Fruit fly (Drosophila melanogaster) whole organism, pupa: Measurements from ENCODE around the gene Krn.
A peak's percentile ranks its signal among the peaks of the same experiment; 100 is the strongest.

Source experiments
- CG10348 ChIP-seq: fragments of 200-800 bp; sonication (Bioruptor generic); IDR thresholded peaks from 2 replicates; pipeline ENCODE4 v1.3.6; 2022; ENCODE audit warnings: missing biosample characterization, missing genetic modification characterization
- CG12605 ChIP-seq: fragments of 200-800 bp; sonication (Bioruptor generic); IDR thresholded peaks from 2 replicates; pipeline ENCODE4 v1.3.6; 2022; ENCODE audit warnings: missing biosample characterization, missing genetic modification characterization
- CG13204 ChIP-seq: fragments of 200-800 bp; sonication (Bioruptor generic); optimal IDR thresholded peaks from 2 replicates; lab custom pipeline; 2018; ENCODE audit warnings: missing biosample characterization, mild to moderate bottlenecking, missing genetic modification characterization, moderate library complexity
- CG14655 ChIP-seq: fragments of 200-800 bp; sonication (Bioruptor generic); optimal IDR thresholded peaks from 3 replicates; lab custom pipeline; 2017; ENCODE audit warnings: mild to moderate bottlenecking, missing biosample characterization, missing genetic modification reagents, missing genetic modification characterization
- CG15710 ChIP-seq: fragments of 200-800 bp; sonication (Bioruptor generic); optimal IDR thresholded peaks from 2 replicates; lab custom pipeline; 2018; ENCODE audit warnings: missing biosample characterization, mild to moderate bottlenecking, missing genetic modification characterization, moderate library complexity
- CG17806 ChIP-seq: fragments of 200-800 bp; sonication (Bioruptor generic); optimal IDR thresholded peaks from 2 replicates; lab custom pipeline; 2018; ENCODE audit warnings: missing biosample characterization, mild to moderate bottlenecking, missing genetic modification characterization, moderate library complexity
- CG32121 ChIP-seq: fragments of 200-800 bp; sonication (Bioruptor generic); IDR thresholded peaks from 2 replicates; pipeline ENCODE4 v1.3.6; 2022; ENCODE audit warnings: missing biosample characterization, missing genetic modification characterization
- CG34367 ChIP-seq: fragments of 200-800 bp; sonication (Bioruptor generic); optimal IDR thresholded peaks from 2 replicates; lab custom pipeline; 2018; ENCODE audit warnings: missing biosample characterization, mild to moderate bottlenecking, missing genetic modification characterization
- CG4496 ChIP-seq: fragments of 200-800 bp; sonication (Bioruptor generic); IDR thresholded peaks from 3 replicates; pipeline ENCODE4 v1.3.6; 2022; ENCODE audit warnings: missing biosample characterization, missing genetic modification characterization
- CG8159 ChIP-seq: fragments of 200-800 bp; sonication (Bioruptor generic); optimal IDR thresholded peaks from 3 replicates; lab custom pipeline; 2018; ENCODE audit warnings: missing biosample characterization, mild to moderate bottlenecking, missing genetic modification characterization, moderate library complexity
- CG8301 ChIP-seq: fragments of 200-800 bp; sonication (Bioruptor generic); optimal IDR thresholded peaks from 2 replicates; lab custom pipeline; 2018; ENCODE audit warnings: missing biosample characterization, mild to moderate bottlenecking, missing genetic modification characterization
- CG9948 ChIP-seq: fragments of 200-800 bp; sonication (Bioruptor generic); optimal IDR thresholded peaks from 2 replicates; lab custom pipeline; 2018; ENCODE audit warnings: missing biosample characterization, mild to moderate bottlenecking, missing genetic modification characterization, moderate library complexity
- D1 ChIP-seq: fragments of 200-800 bp; sonication (Bioruptor generic); optimal IDR thresholded peaks from 2 replicates; lab custom pipeline; 2018; ENCODE audit warnings: missing biosample characterization, mild to moderate bottlenecking, missing genetic modification characterization, moderate library complexity
- EcR ChIP-seq: fragments of 200-800 bp; sonication (Bioruptor generic); optimal IDR thresholded peaks from 3 replicates; lab custom pipeline; 2019; ENCODE audit warnings: missing biosample characterization, missing genetic modification characterization, mild to moderate bottlenecking, moderate library complexity, missing genetic modification reagents
- Ets98B ChIP-seq: fragments of 200-800 bp; sonication (Bioruptor generic); IDR thresholded peaks from 2 replicates; pipeline ENCODE4 v1.3.6; 2022; ENCODE audit warnings: missing biosample characterization, missing genetic modification characterization
- Pif1A ChIP-seq: fragments of 200-800 bp; sonication (Bioruptor generic); optimal IDR thresholded peaks from 3 replicates; lab custom pipeline; 2016; ENCODE audit warnings: missing biosample characterization, missing genetic modification characterization
- Pif1B ChIP-seq: fragments of 200-800 bp; sonication (Bioruptor generic); optimal IDR thresholded peaks from 3 replicates; lab custom pipeline; 2016; ENCODE audit warnings: missing biosample characterization, missing genetic modification characterization
- Snoo ChIP-seq: fragments of 200-800 bp; sonication (Bioruptor generic); optimal IDR thresholded peaks from 3 replicates; lab custom pipeline; 2017; ENCODE audit warnings: missing biosample characterization, mild to moderate bottlenecking, missing genetic modification characterization, inconsistent platforms
- fd96Ca ChIP-seq: fragments of 200-800 bp; sonication (Bioruptor generic); IDR thresholded peaks from 3 replicates; pipeline ENCODE4 v1.3.6; 2022; ENCODE audit warnings: missing biosample characterization, missing genetic modification characterization
- gl ChIP-seq: fragments of 200-800 bp; sonication (Bioruptor generic); optimal IDR thresholded peaks from 2 replicates; lab custom pipeline; 2018; ENCODE audit warnings: missing biosample characterization, mild to moderate bottlenecking, missing genetic modification characterization
- rn ChIP-seq: fragments of 200-800 bp; sonication (Bioruptor generic); IDR thresholded peaks from 2 replicates; pipeline ENCODE4 v1.3.6; 2022; ENCODE audit warnings: missing biosample characterization, missing genetic modification characterization

Krn gene

DNA sequence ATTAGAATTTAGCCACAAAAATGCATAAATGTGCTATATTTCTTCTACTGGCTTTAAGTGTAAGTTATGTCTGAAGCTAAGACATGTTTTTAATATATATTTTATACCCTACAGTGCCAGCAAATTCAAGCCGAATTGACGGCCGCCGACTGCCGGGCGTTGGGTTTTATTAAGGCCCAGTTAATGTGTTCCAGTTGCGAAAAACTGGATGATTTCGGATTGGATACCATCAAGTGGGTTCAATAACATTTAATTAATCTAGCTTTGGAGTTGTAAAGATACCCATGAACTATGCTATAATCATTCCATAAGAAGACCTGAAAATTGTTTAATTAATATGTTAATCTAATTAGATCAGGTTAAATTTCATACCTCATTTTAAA lies 579 bp upstream of the Krn start:
- TF ChIP-seq CG8159 (no peak), D1 (tag; lab: Kevin White, UChicago) (no peak), CG17806 (no peak), CG32121 (GFP tag; lab: Robert Waterston, UW) (no peak), Pif1B (GFP tag; lab: Kevin White, UChicago) (no peak), CG14655 (GFP tag; lab: Kevin White, UChicago) (no peak), Pif1A (GFP tag; lab: Kevin White, UChicago) (no peak), CG13204 (no peak)

- no peak for TF ChIP-seq gl (tag; lab: Kevin White, UChicago)
- no peak for TF ChIP-seq CG34367
- 0 out of 2 replicates have a peak, but pooled peaks have one; percentile 10 for TF ChIP-seq CG12605 (GFP tag; lab: Robert Waterston, UW)
- no peak for TF ChIP-seq Ets98B
- no peak for TF ChIP-seq fd96Ca (GFP tag; lab: Robert Waterston, UW)
- TF ChIP-seq CG8159: peak; percentile 8
- TF ChIP-seq Snoo (tag; lab: Kevin White, UChicago): peak; percentile 34
- TF ChIP-seq CG8301: no peak
- no peak for TF ChIP-seq CG32121 (GFP tag; lab: Robert Waterston, UW)
- peak; percentile 57 for TF ChIP-seq EcR (GFP tag; lab: Kevin White, UChicago)
- no peak for TF ChIP-seq CG15710 (tag; lab: Kevin White, UChicago)
- TF ChIP-seq CG14655 (GFP tag; lab: Kevin White, UChicago): no peak
- no peak for TF ChIP-seq rn (GFP tag; lab: Robert Waterston, UW)
- TF ChIP-seq CG13204: peak; percentile 16
- no peak for TF ChIP-seq CG10348
- peak; percentile 68 for TF ChIP-seq Pif1A (GFP tag; lab: Kevin White, UChicago)
- TF ChIP-seq Pif1B (GFP tag; lab: Kevin White, UChicago): no peak
- TF ChIP-seq CG9948 (tag; lab: Kevin White, UChicago): peak; percentile 29
- TF ChIP-seq CG17806: no peak
- peak; percentile 37 for TF ChIP-seq D1 (tag; lab: Kevin White, UChicago)
- TF ChIP-seq CG4496 (GFP tag; lab: Robert Waterston, UW): no peak; the same call in 2 of the 3 replicates
- TF ChIP-seq, all 21 proteins: peak for 8
Measured at dm6 chr3L:17652878-17653700, 991 bp downstream of the Krn start.

DNA sequence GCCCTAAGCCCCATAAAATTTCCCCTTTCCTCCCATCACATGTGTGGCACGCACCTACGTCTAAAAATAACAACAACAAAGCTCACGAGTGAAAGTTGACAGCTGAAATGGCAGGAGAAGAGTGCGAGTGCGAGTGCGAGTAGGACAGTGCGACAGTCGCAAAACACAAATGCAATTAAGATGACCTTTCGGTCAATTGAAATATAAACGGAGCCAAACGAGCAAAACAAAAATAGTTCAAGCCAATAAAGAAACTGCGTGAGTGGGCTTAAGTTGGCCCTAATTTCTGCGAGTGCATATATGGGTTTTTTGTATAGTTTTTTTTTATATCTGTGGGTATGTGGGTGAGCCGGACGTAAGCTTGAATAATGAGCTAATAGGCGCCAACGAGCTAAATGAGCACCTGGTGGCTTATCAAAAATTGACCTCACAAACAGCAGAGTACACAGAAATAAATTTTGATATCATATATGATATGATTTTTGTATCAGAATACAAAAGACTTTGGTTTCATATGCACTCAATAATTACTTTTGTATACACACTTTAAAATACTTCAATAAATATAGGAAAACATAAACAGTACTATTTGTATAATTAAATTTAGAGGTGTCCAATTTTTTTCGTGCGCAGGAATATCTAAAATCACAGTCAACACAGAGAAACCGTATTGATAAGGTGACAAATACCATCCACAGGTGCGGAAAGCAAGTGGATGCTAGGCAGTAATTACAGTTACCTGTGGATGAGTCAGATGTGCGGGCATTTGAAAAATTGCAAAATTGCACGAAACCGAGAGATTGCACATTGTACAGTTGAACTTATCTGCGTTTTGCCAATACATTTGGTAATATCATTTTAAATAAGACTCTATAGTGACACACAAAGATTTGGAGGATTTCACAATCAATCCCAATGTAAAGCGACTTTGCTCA lies 2.1 kb downstream of the Krn start:
- no peak for TF ChIP-seq gl (tag; lab: Kevin White, UChicago)
- TF ChIP-seq CG32121 (GFP tag; lab: Robert Waterston, UW): no peak
- peak; percentile 48 for TF ChIP-seq Ets98B
- no peak for TF ChIP-seq EcR (GFP tag; lab: Kevin White, UChicago)

- TF ChIP-seq CG34367 (no peak), rn (GFP tag; lab: Robert Waterston, UW) (no peak), fd96Ca (GFP tag; lab: Robert Waterston, UW) (no peak)
Measured at dm6 chr3L:17647543-17647942, 6.5 kb downstream of the Krn start.

DNA sequence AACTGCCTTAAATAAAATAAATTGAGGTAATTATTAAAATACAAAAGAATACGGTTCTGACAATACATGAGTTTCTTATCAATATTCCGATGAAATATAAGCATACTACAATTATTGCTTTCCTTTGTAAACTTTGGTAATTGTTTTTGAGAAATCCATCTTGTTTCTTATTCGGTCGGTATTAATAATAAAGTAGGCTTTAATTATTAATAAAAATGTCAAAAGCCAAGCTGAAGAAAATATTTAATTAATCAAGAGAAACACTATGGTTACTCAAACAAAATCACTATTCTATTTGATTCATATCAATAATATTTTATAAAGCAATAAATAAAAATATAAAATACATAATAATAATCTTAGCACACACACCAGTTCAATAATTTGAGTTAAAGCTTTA lies 7.4 kb downstream of the Krn start, which contains the start of gene CG43085:
TSS of gene CG43085 (minus strand) at position 101 of the 400 bp plus-strand sequence.
- TF ChIP-seq CG9948 (tag; lab: Kevin White, UChicago) (no peak), D1 (tag; lab: Kevin White, UChicago) (no peak)
- TF ChIP-seq, all 21 proteins: peak for 0

DNA sequence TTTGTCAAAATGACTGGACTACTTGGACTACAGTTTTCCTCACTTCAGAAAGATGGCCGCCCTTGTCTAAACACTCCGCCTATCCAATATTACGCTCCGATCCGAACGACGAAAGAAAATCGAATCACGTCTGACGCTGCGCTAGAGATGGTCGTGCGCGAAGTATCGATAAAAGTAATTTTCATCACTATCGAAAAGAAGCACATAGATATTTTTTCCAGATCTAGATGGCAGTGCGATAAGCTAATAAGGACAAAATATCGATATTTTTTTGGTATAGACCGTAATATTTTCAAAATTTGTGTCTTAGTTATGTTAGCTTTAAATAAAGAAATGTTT lies 9.2 kb downstream of the Krn start, which contains the start of gene Pep:
TSS of gene Pep (minus strand) at position 131 of the 339 bp plus-strand sequence.
- no peak for TF ChIP-seq CG8159
- TF ChIP-seq fd96Ca (GFP tag; lab: Robert Waterston, UW): no peak
- TF ChIP-seq CG9948 (tag; lab: Kevin White, UChicago): peak; percentile 5
- TF ChIP-seq Ets98B: peak; percentile 9; the same call in 1 of the 2 replicates
- TF ChIP-seq CG17806: peak; percentile 17
- TF ChIP-seq CG4496 (GFP tag; lab: Robert Waterston, UW): no peak
- peak; percentile 51 for TF ChIP-seq D1 (tag; lab: Kevin White, UChicago)
- TF ChIP-seq CG13204: no peak
- peak; percentile 3 for TF ChIP-seq CG15710 (tag; lab: Kevin White, UChicago)
- TF ChIP-seq CG12605 (GFP tag; lab: Robert Waterston, UW): 0 out of 2 replicates have a peak, but pooled peaks have one; percentile 23
- TF ChIP-seq, all 21 proteins: peak for 6
